Fruit fly (Drosophila melanogaster): Measurements from ENCODE around the gene Elo68beta.

- TF ChIP-seq z (GFP tag; IDR thresholded peaks at IDR 0.05) = no peak
- no peak for TF ChIP-seq ttk (GFP tag; IDR thresholded peaks at IDR 0.05)
- TF ChIP-seq az2 (GFP tag; optimal IDR thresholded peaks at IDR 0.05) = no peak
- TF ChIP-seq H15 (GFP tag; IDR thresholded peaks at IDR 0.05) = no peak
- TF ChIP-seq Xrp1 (GFP tag; IDR thresholded peaks at IDR 0.05) = no peak
- no peak for TF ChIP-seq al (GFP tag; IDR thresholded peaks at IDR 0.05)
- no peak for TF ChIP-seq CG4854 (GFP tag; optimal IDR thresholded peaks at IDR 0.05)
- no peak for TF ChIP-seq CG30431 (GFP tag; optimal IDR thresholded peaks at IDR 0.05)
- TF ChIP-seq gcm2 (GFP tag; optimal IDR thresholded peaks at IDR 0.05) = no peak
- no peak for TF ChIP-seq pan (optimal IDR thresholded peaks at IDR 0.05)
- no peak for TF ChIP-seq pan (GFP tag; optimal IDR thresholded peaks at IDR 0.05 in 1 of 2, IDR thresholded peaks at IDR 0.05 in 1 of 2)
Observed at dm6 chr3L:11147675-11148074, 46.2 kb upstream of the Elo68beta start.
